Fruit fly (Drosophila melanogaster) whole organism, embryonic: ENCODE data around the gene CG4942.

Experiments
- Awh ChIP-seq: fragments of 200-800 bp; sonication (Bioruptor generic); IDR thresholded peaks from 2 replicates; pipeline ENCODE4, ENCODE4 v1.3.6; 2022; ENCODE audit warnings: missing biosample characterization, missing genetic modification characterization
- CG10267 ChIP-seq: fragments of 200-800 bp; sonication (Bioruptor generic); optimal IDR thresholded peaks from 2 replicates; lab custom pipeline; 2018; ENCODE audit warnings: missing biosample characterization, mild to moderate bottlenecking, missing genetic modification characterization, moderate library complexity
- CG10274 ChIP-seq: fragments of 200-800 bp; sonication (Bioruptor generic); optimal IDR thresholded peaks from 3 replicates; lab custom pipeline; 2017; ENCODE audit warnings: missing biosample characterization, mild to moderate bottlenecking, missing genetic modification characterization
- CG10366 ChIP-seq: fragments of 200-800 bp; sonication (Bioruptor generic); IDR thresholded peaks from 2 replicates; pipeline ENCODE4 v1.3.6; 2022; ENCODE audit warnings: missing biosample characterization, missing genetic modification characterization
- CG10565 ChIP-seq: fragments of 200-800 bp; sonication (Bioruptor generic); optimal IDR thresholded peaks from 3 replicates; lab custom pipeline; 2016; ENCODE audit warnings: missing biosample characterization, mild to moderate bottlenecking, missing genetic modification characterization
- CG13894 ChIP-seq: fragments of 200-800 bp; sonication (Bioruptor generic); optimal IDR thresholded peaks from 3 replicates; lab custom pipeline; 2018; ENCODE audit warnings: missing biosample characterization, mild to moderate bottlenecking, missing genetic modification characterization, moderate library complexity
- CG14710 ChIP-seq: fragments of 200-800 bp; sonication (Bioruptor generic); optimal IDR thresholded peaks from 3 replicates; lab custom pipeline; 2019; ENCODE audit warnings: missing biosample characterization, mild to moderate bottlenecking, missing genetic modification characterization, moderate library complexity
- CG1647 ChIP-seq: fragments of 200-800 bp; sonication (Bioruptor generic); optimal IDR thresholded peaks from 3 replicates; lab custom pipeline; 2016; ENCODE audit warnings: missing biosample characterization, missing genetic modification characterization
- CG17568 ChIP-seq: fragments of 200-800 bp; sonication (Bioruptor generic); optimal IDR thresholded peaks from 2 replicates; lab custom pipeline; 2018; ENCODE audit warnings: missing biosample characterization, mild to moderate bottlenecking, missing genetic modification characterization, moderate library complexity
- CG17912 ChIP-seq: fragments of 200-800 bp; sonication (Bioruptor generic); optimal IDR thresholded peaks from 2 replicates; lab custom pipeline; 2018; ENCODE audit warnings: missing biosample characterization, mild to moderate bottlenecking, missing genetic modification characterization
- CG1792 ChIP-seq: fragments of 200-800 bp; sonication (Bioruptor generic); optimal IDR thresholded peaks from 2 replicates; lab custom pipeline; 2016; ENCODE audit warnings: missing biosample characterization, missing genetic modification characterization
- CG2889 ChIP-seq: fragments of 200-800 bp; sonication (Bioruptor generic); IDR thresholded peaks from 3 replicates; pipeline ENCODE4 v1.3.6; 2022; ENCODE audit warnings: missing biosample characterization, missing genetic modification characterization
- CG30431 ChIP-seq: fragments of 200-800 bp; sonication (Bioruptor generic); optimal IDR thresholded peaks from 2 replicates; lab custom pipeline; 2017; ENCODE audit warnings: missing biosample characterization, missing genetic modification characterization
- CG31224 ChIP-seq: fragments of 200-800 bp; sonication (Bioruptor generic); IDR thresholded peaks from 2 replicates; pipeline ENCODE4 v1.3.6; 2022; ENCODE audit warnings: missing biosample characterization, missing genetic modification characterization
- CG32532 ChIP-seq: fragments of 200-800 bp; sonication (Bioruptor generic); IDR thresholded peaks from 2 replicates; pipeline ENCODE4 v1.3.6; 2022; ENCODE audit warnings: missing biosample characterization, missing genetic modification characterization
- CG33213 ChIP-seq: fragments of 200-800 bp; sonication (Bioruptor generic); optimal IDR thresholded peaks from 3 replicates; lab custom pipeline; 2016; ENCODE audit warnings: missing biosample characterization, missing genetic modification characterization
- CG34224 ChIP-seq: fragments of 200-800 bp; sonication (Bioruptor generic); IDR thresholded peaks from 3 replicates; pipeline ENCODE4 v1.3.6; 2022; ENCODE audit warnings: missing biosample characterization, missing genetic modification characterization; ENCODE audit not compliant: partially characterized antibody
- CG4404 ChIP-seq: fragments of 200-800 bp; sonication (Bioruptor generic); IDR thresholded peaks from 2 replicates; pipeline ENCODE4 v1.3.6; 2022; ENCODE audit warnings: missing biosample characterization, missing genetic modification characterization
- CG5953 ChIP-seq: fragments of 200-800 bp; sonication (Bioruptor generic); IDR thresholded peaks from 2 replicates; pipeline ENCODE4 v1.3.6; 2022; ENCODE audit warnings: missing biosample characterization, missing genetic modification characterization
- CG6175 ChIP-seq: fragments of 200-800 bp; sonication (Bioruptor generic); IDR thresholded peaks from 3 replicates; pipeline ENCODE4 v1.3.6; 2022; ENCODE audit warnings: missing biosample characterization, missing genetic modification characterization
- CG6654 ChIP-seq: fragments of 200-800 bp; sonication (Bioruptor generic); optimal IDR thresholded peaks from 2 replicates; lab custom pipeline; 2017; ENCODE audit warnings: missing biosample characterization, mild to moderate bottlenecking, missing genetic modification characterization
- CG8388 ChIP-seq: fragments of 200-800 bp; sonication (Bioruptor generic); optimal IDR thresholded peaks from 2 replicates; lab custom pipeline; 2019; ENCODE audit warnings: missing biosample characterization, mild to moderate bottlenecking, missing genetic modification characterization, moderate library complexity
- CG9215 ChIP-seq: fragments of 200-800 bp; sonication (Bioruptor generic); IDR thresholded peaks from 2 replicates; pipeline ENCODE4 v1.3.6; 2022; ENCODE audit warnings: missing biosample characterization, missing genetic modification characterization
- CG9609 ChIP-seq: fragments of 200-800 bp; sonication (Bioruptor generic); optimal IDR thresholded peaks from 3 replicates; lab custom pipeline; 2016; ENCODE audit warnings: missing biosample characterization, missing genetic modification characterization
- CkIIα-i1 ChIP-seq: fragments of 200-800 bp; sonication (Bioruptor generic); IDR thresholded peaks from 2 replicates; pipeline ENCODE4 v1.3.6; 2022; ENCODE audit warnings: missing biosample characterization, missing genetic modification characterization
- Dek ChIP-seq: fragments of 200-800 bp; sonication (Bioruptor generic); optimal IDR thresholded peaks from 3 replicates; lab custom pipeline; 2019; ENCODE audit warnings: missing biosample characterization, mild to moderate bottlenecking, missing genetic modification characterization, moderate library complexity
- E2f1 ChIP-seq: fragments of 200-800 bp; sonication (Bioruptor generic); IDR thresholded peaks from 2 replicates; pipeline ENCODE4 v1.3.6; 2022; ENCODE audit warnings: missing biosample characterization, missing genetic modification characterization
- ERR ChIP-seq: fragments of 200-800 bp; sonication (Bioruptor generic); optimal IDR thresholded peaks from 2 replicates; lab custom pipeline; 2016; ENCODE audit warnings: missing biosample characterization, missing genetic modification characterization
- HLH54F ChIP-seq: fragments of 200-800 bp; sonication (Bioruptor generic); optimal IDR thresholded peaks from 3 replicates; lab custom pipeline; 2016; ENCODE audit warnings: missing biosample characterization, missing genetic modification characterization
- Med ChIP-seq: fragments of 200-800 bp; sonication (Bioruptor generic); peaks from one replicate; lab custom pipeline; 2016; ENCODE audit warnings: missing biosample characterization, missing genetic modification characterization, mild to moderate bottlenecking, inconsistent platforms, moderate library complexity
- NfI ChIP-seq: fragments of 200-800 bp; sonication (Bioruptor generic); optimal IDR thresholded peaks from 3 replicates; lab custom pipeline; 2018; ENCODE audit warnings: missing biosample characterization, mild to moderate bottlenecking, missing genetic modification characterization, moderate library complexity
- Optix ChIP-seq: fragments of 200-800 bp; sonication (Bioruptor generic); IDR thresholded peaks from 3 replicates; pipeline ENCODE4 v1.3.6; 2022; ENCODE audit warnings: missing biosample characterization, missing genetic modification characterization
- Pdp1 ChIP-seq, 2 experiments: fragments of 200-800 bp; sonication (Bioruptor generic); optimal IDR thresholded peaks; 3 replicates each; lab custom pipeline; 2016; ENCODE audit warnings: missing biosample characterization in 2 of 2, missing genetic modification characterization in 2 of 2, mild to moderate bottlenecking in 1 of 2, moderate library complexity in 1 of 2
- Ravus ChIP-seq: fragments of 200-800 bp; sonication (Bioruptor generic); IDR thresholded peaks from 2 replicates; pipeline ENCODE4 v1.3.6; 2022; ENCODE audit warnings: missing biosample characterization, missing genetic modification characterization
- Sry-δ ChIP-seq: fragments of 200-800 bp; sonication (Bioruptor generic); optimal IDR thresholded peaks from 2 replicates; lab custom pipeline; 2016; ENCODE audit warnings: missing biosample characterization, missing genetic modification characterization
- ac ChIP-seq: fragments of 200-800 bp; sonication (Bioruptor generic); optimal IDR thresholded peaks from 3 replicates; lab custom pipeline; 2017; ENCODE audit warnings: missing biosample characterization, mild to moderate bottlenecking, missing genetic modification characterization
- dimm ChIP-seq: fragments of 200-800 bp; sonication (Bioruptor generic); IDR thresholded peaks from 2 replicates; pipeline ENCODE4 v1.3.6; 2022; ENCODE audit warnings: missing biosample characterization, missing genetic modification characterization
- emc ChIP-seq: fragments of 200-800 bp; sonication (Bioruptor generic); optimal IDR thresholded peaks from 2 replicates; lab custom pipeline; 2016; ENCODE audit warnings: missing biosample characterization, missing genetic modification characterization
- en ChIP-seq: fragments of 200-800 bp; sonication (Bioruptor generic); optimal IDR thresholded peaks from 2 replicates; lab custom pipeline; 2016; ENCODE audit warnings: missing biosample characterization, missing genetic modification characterization
- jigr1 ChIP-seq: fragments of 200-800 bp; sonication (Bioruptor generic); IDR thresholded peaks from 3 replicates; pipeline ENCODE4 v1.3.6; 2022; ENCODE audit warnings: missing biosample characterization, missing genetic modification characterization
- lilli ChIP-seq: fragments of 200-800 bp; sonication (Bioruptor generic); optimal IDR thresholded peaks from 3 replicates; lab custom pipeline; 2016; ENCODE audit warnings: missing biosample characterization, missing genetic modification characterization
- lov ChIP-seq, 2 experiments: fragments of 200-800 bp in 1 of 2; fragments of >200 bp in 1 of 2; sonication (Bioruptor generic) in 1 of 2; IDR thresholded peaks in 1 of 2; optimal IDR thresholded peaks in 1 of 2; 2 replicates in 1 of 2; 3 replicates in 1 of 2; pipeline versions ENCODE4 v1.3.6 to Lab custom; 2017 to 2022; ENCODE audit warnings: missing biosample characterization in 1 of 2, missing genetic modification characterization in 1 of 2
- nmo ChIP-seq: fragments of 200-800 bp; sonication (Bioruptor generic); optimal IDR thresholded peaks from 2 replicates; lab custom pipeline; 2018; ENCODE audit warnings: missing biosample characterization, mild to moderate bottlenecking, missing genetic modification characterization, moderate library complexity
- org-1 ChIP-seq: fragments of 200-800 bp; sonication (Bioruptor generic); optimal IDR thresholded peaks from 2 replicates; lab custom pipeline; 2017; ENCODE audit warnings: missing biosample characterization, missing genetic modification characterization
- pho ChIP-seq: fragments of 200-800 bp; sonication (Bioruptor generic); optimal IDR thresholded peaks from 2 replicates; lab custom pipeline; 2016; ENCODE audit warnings: missing biosample characterization, missing genetic modification characterization
- schlank ChIP-seq: fragments of 200-800 bp; sonication (Bioruptor generic); optimal IDR thresholded peaks from 2 replicates; lab custom pipeline; 2018; ENCODE audit warnings: missing biosample characterization, mild to moderate bottlenecking, missing genetic modification characterization
- sisA ChIP-seq: fragments of 200-800 bp; sonication (Bioruptor generic); IDR thresholded peaks from 2 replicates; pipeline ENCODE4 v1.3.6; 2022; ENCODE audit warnings: missing biosample characterization, missing genetic modification characterization
- unc-4 ChIP-seq: fragments of 200-800 bp; sonication (Bioruptor generic); IDR thresholded peaks from 2 replicates; pipeline ENCODE4 v1.3.6; 2022; ENCODE audit warnings: missing biosample characterization, missing genetic modification characterization; ENCODE audit not compliant: partially characterized antibody
- z ChIP-seq: fragments of 200-800 bp; sonication (Bioruptor generic); IDR thresholded peaks from 3 replicates; pipeline ENCODE4 v1.3.6; 2022; ENCODE audit warnings: missing biosample characterization, missing genetic modification characterization

The CG4942 gene

DNA sequence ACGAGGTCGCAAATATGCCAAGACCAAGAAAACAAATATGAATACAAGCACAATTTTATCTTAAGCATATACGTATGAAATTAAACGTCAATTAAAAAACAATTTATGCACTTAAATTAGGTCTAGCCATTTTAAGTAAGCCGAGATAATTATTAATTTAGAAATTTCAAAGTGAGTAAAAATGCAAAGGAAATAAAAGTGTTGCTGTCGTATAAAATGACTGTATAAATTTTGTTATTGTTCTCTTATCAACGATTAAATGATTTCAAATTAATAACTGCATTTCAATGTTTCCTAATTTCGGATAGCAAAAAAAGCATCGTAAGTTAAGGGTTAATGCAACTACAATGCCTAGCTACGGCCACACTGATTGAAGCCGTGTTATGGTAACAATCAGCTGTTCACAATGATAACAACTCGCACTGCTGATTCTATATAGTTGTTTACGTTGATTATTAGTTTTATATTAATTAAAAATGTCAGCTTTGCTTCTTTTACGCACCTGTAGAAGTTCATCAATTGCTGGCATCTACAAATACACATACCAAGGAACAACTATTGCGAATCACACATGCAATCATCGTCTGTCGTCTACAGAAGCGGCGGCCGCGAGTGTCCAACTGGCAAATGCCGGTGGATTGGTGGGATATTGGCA lies at the start of gene CG4942, which contains the start of gene CG4911 (continued):
- peak; percentile 26; the same call in 1 of the 3 replicates for TF ChIP-seq CG6175 (GFP tag; lab: Robert Waterston, UW)
- TF ChIP-seq Optix (GFP tag; lab: Robert Waterston, UW): no peak
- peak; percentile 41 for TF ChIP-seq CG10267 (tag; lab: Kevin White, UChicago)
- no peak for TF ChIP-seq emc (GFP tag; lab: Kevin White, UChicago)
- peak in 1 of 2 experiments; percentile 70 for TF ChIP-seq Pdp1 (GFP tag; optimal IDR thresholded peaks at IDR 0.05; lab: Kevin White, UChicago)
- TF ChIP-seq Sry-δ (GFP tag; lab: Kevin White, UChicago): peak; percentile 33
- no peak for TF ChIP-seq lov (optimal IDR thresholded peaks at IDR 0.05; lab: Kevin White, UChicago)
- TF ChIP-seq lov (GFP tag; IDR thresholded peaks at IDR 0.05; lab: Robert Waterston, UW): no peak
- TF ChIP-seq CG2889: 0 out of 3 replicates have a peak, but pooled peaks have one; percentile 6
- TF ChIP-seq nmo (GFP tag; lab: Kevin White, UChicago): peak; percentile 90
- no peak for TF ChIP-seq CkIIα-i1 (GFP tag; lab: Robert Waterston, UW)
- TF ChIP-seq Ravus (GFP tag; lab: Robert Waterston, UW): no peak; the same call in 1 of the 2 replicates
- peak; percentile 36 for TF ChIP-seq CG13894
- TF ChIP-seq CG5953: no peak
- peak; percentile 57 for TF ChIP-seq CG10366
- peak; percentile 46; the same call in 1 of the 2 replicates for TF ChIP-seq CG31224
- peak; percentile 71 for TF ChIP-seq CG9215 (GFP tag; lab: Robert Waterston, UW)
- TF ChIP-seq lilli (GFP tag; lab: Kevin White, UChicago): peak; percentile 83
- TF ChIP-seq en: no peak
- peak; percentile 23 for TF ChIP-seq CG33213 (GFP tag; lab: Kevin White, UChicago)
- peak; percentile 58 for TF ChIP-seq Dek (tag; lab: Kevin White, UChicago)
- no peak for TF ChIP-seq CG10274 (GFP tag; lab: Kevin White, UChicago)
- peak; percentile 8 for TF ChIP-seq ERR
- peak; percentile 50 for TF ChIP-seq Med
- TF ChIP-seq E2f1 (GFP tag; lab: Robert Waterston, UW): peak; percentile 57
- TF ChIP-seq sisA (GFP tag; lab: Robert Waterston, UW): peak; percentile 70
- no peak for TF ChIP-seq CG17568 (GFP tag; lab: Kevin White, UChicago)
- TF ChIP-seq pho (GFP tag; lab: Kevin White, UChicago): peak; percentile 84
- peak; percentile 6 for TF ChIP-seq CG1792 (GFP tag; lab: Kevin White, UChicago)
- TF ChIP-seq Awh (GFP tag; lab: Robert Waterston, UW): no peak
- peak; percentile 9 for TF ChIP-seq CG6654 (GFP tag; lab: Kevin White, UChicago)
- TF ChIP-seq NfI: peak; percentile 74
- TF ChIP-seq z (GFP tag; lab: Robert Waterston, UW): no peak
- TF ChIP-seq CG32532: peak; percentile 83
- TF ChIP-seq CG9609 (GFP tag; lab: Kevin White, UChicago): peak; percentile 61
- TF ChIP-seq CG8388: peak; percentile 8
- TF ChIP-seq CG1647 (GFP tag; lab: Kevin White, UChicago): peak; percentile 26
- TF ChIP-seq CG17912 (GFP tag; lab: Kevin White, UChicago): no peak
- TF ChIP-seq org-1 (GFP tag; lab: Kevin White, UChicago): no peak
- TF ChIP-seq jigr1 (GFP tag; lab: Robert Waterston, UW): peak; percentile 28; the same call in 1 of the 3 replicates
- TF ChIP-seq CG14710 (tag; lab: Kevin White, UChicago): peak; percentile 86
- no peak for TF ChIP-seq unc-4 (GFP tag; lab: Robert Waterston, UW)
- no peak for TF ChIP-seq CG10565 (GFP tag; lab: Kevin White, UChicago)
- TF ChIP-seq HLH54F: peak; percentile 80
- TF ChIP-seq CG4404 (GFP tag; lab: Robert Waterston, UW): 0 out of 2 replicates have a peak, but pooled peaks have one; percentile 23
- TF ChIP-seq ac: no peak
- 0 out of 2 replicates have a peak, but pooled peaks have one; percentile 51 for TF ChIP-seq dimm (GFP tag; lab: Robert Waterston, UW)
- no peak; the same call in 2 of the 3 replicates for TF ChIP-seq CG34224
- TF ChIP-seq CG30431 (GFP tag; lab: Kevin White, UChicago): peak; percentile 1
- TF ChIP-seq schlank: no peak
